Worm (Caenorhabditis elegans) whole organism, early embryonic: ENCODE data around the gene Y39B6A.30.

Experiments used
- B0310.2 ChIP-seq: sonication (generic microtip); optimal IDR thresholded peaks from 2 replicates; lab custom pipeline; 2016; ENCODE audit warnings: mild to moderate bottlenecking, missing genetic modification characterization, missing compliant biosample characterization
- F13C5.2 ChIP-seq: sonication (generic microtip); optimal IDR thresholded peaks from 2 replicates; lab custom pipeline; 2017; ENCODE audit warnings: mild to moderate bottlenecking, missing genetic modification characterization, inconsistent platforms, missing compliant biosample characterization
- aly-1 ChIP-seq: sonication (generic microtip); optimal IDR thresholded peaks from 2 replicates; lab custom pipeline; 2016; ENCODE audit warnings: missing genetic modification characterization, missing compliant biosample characterization
- ama-1 ChIP-seq: fragments of 150-350 bp; optimal IDR thresholded peaks from 2 replicates; lab custom pipeline; 2014
- ceh-13 ChIP-seq: fragments of 200-800 bp; sonication (Bioruptor generic); optimal IDR thresholded peaks from 2 replicates; lab custom pipeline; 2018; ENCODE audit warnings: mild to moderate bottlenecking, missing genetic modification characterization, missing compliant biosample characterization
- ceh-36 ChIP-seq: sonication (generic microtip); optimal IDR thresholded peaks from 2 replicates; lab custom pipeline; 2016; ENCODE audit warnings: missing genetic modification characterization, inconsistent platforms, missing compliant biosample characterization
- ets-7 ChIP-seq: sonication (generic microtip); optimal IDR thresholded peaks from 2 replicates; lab custom pipeline; 2016; ENCODE audit warnings: missing genotype, missing genetic modification characterization, missing compliant biosample characterization
- flt-1 ChIP-seq: fragments of 200-800 bp; sonication (Bioruptor generic); IDR thresholded peaks from 2 replicates; pipeline ENCODE4 v1.3.6; 2022; ENCODE audit warnings: missing genetic modification characterization, missing compliant biosample characterization
- hmbx-1 ChIP-seq: sonication (generic microtip); optimal IDR thresholded peaks from 2 replicates; lab custom pipeline; 2016; ENCODE audit warnings: mild to moderate bottlenecking, missing genetic modification characterization, missing compliant biosample characterization
- hmg-4 ChIP-seq: fragments of 200-800 bp; sonication (Bioruptor generic); optimal IDR thresholded peaks from 2 replicates; lab custom pipeline; 2018; ENCODE audit warnings: mild to moderate bottlenecking, missing genetic modification characterization, missing compliant biosample characterization
- hnd-1 ChIP-seq: sonication (generic microtip); optimal IDR thresholded peaks from 2 replicates; lab custom pipeline; 2016; ENCODE audit warnings: missing genetic modification characterization, missing compliant biosample characterization
- pes-1 ChIP-seq: fragments of 200-800 bp; sonication (Bioruptor generic); IDR thresholded peaks from 2 replicates; pipeline ENCODE4 v1.3.6; 2022; ENCODE audit warnings: missing genetic modification reagents, missing genetic modification characterization, missing compliant biosample characterization
- scrt-1 ChIP-seq: fragments of 200-800 bp; sonication (Bioruptor generic); IDR thresholded peaks from 2 replicates; pipeline ENCODE4 v1.3.6; 2022; ENCODE audit warnings: missing genetic modification characterization, missing compliant biosample characterization
- sea-1 ChIP-seq: fragments of 200-800 bp; sonication (Bioruptor generic); conservative IDR thresholded peaks from 2 replicates; pipeline ENCODE4 v1.3.6; 2022; ENCODE audit warnings: missing genetic modification characterization, missing compliant biosample characterization
- tbx-11 ChIP-seq: fragments of 200-800 bp; sonication (Bioruptor generic); IDR thresholded peaks from 2 replicates; pipeline ENCODE4 v1.3.6; 2022; ENCODE audit warnings: missing genetic modification characterization, missing compliant biosample characterization
- tbx-37 ChIP-seq: fragments of 200-800 bp; sonication (Bioruptor generic); conservative IDR thresholded peaks from 2 replicates; pipeline ENCODE4 v1.3.6; 2022; ENCODE audit warnings: missing genetic modification reagents, missing genetic modification characterization, missing compliant biosample characterization
- tra-4 ChIP-seq: sonication (generic microtip); optimal IDR thresholded peaks from 2 replicates; lab custom pipeline; 2017; ENCODE audit warnings: missing genetic modification characterization, missing compliant biosample characterization

Y39B6A.30 gene

ce11 chrV:19050888-19051287 is 36.5 kb downstream of the Y39B6A.30 start:
- TF ChIP-seq ceh-36 (tag; lab: Kevin White, UChicago) (no peak), tbx-11 (GFP tag; lab: Robert Waterston, UW) (no peak), B0310.2 (no peak), pes-1 (GFP tag; lab: Robert Waterston, UW) (no peak), tbx-37 (GFP tag; lab: Robert Waterston, UW) (no peak), hnd-1 (tag; lab: Kevin White, UChicago) (no peak), ama-1 (lab: Kevin White, UChicago) (no peak), sea-1 (no peak), tra-4 (tag; lab: Kevin White, UChicago) (no peak)

DNA sequence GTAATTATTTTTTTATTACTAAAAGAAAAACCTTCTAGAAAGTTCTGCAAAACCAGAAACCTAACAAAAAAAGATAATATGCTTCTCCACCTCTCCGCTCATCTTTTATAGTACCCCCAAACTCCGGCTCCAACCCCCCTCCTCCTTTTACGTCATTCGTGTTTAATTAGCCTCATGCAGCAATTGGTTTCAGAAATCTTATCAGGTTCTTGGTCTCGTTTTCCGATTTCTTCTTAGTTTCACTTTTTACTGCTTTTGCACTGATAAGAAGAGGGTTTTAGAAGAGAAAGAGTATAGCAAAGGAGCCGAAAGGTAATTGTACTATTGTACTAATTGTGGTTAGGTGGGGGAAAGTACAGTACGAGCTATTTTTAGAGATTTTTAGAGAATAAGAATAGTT is 37.1 kb downstream of the Y39B6A.30 start:
- TF ChIP-seq tbx-11 (GFP tag; lab: Robert Waterston, UW) = no peak
- TF ChIP-seq pes-1 (GFP tag; lab: Robert Waterston, UW) = no peak
- no peak for TF ChIP-seq hmg-4
- TF ChIP-seq hnd-1 (tag; lab: Kevin White, UChicago) = no peak
- no peak for TF ChIP-seq sea-1
- no peak for TF ChIP-seq scrt-1 (GFP tag; lab: Robert Waterston, UW)
- TF ChIP-seq tra-4 (tag; lab: Kevin White, UChicago) = no peak
- TF ChIP-seq B0310.2 = no peak
- no peak for TF ChIP-seq tbx-37 (GFP tag; lab: Robert Waterston, UW)
- no peak for TF ChIP-seq ets-7 (tag; lab: Kevin White, UChicago)
- TF ChIP-seq F13C5.2 = no peak
- TF ChIP-seq aly-1 (tag; lab: Kevin White, UChicago) = no peak
- TF ChIP-seq flt-1 (GFP tag; lab: Robert Waterston, UW) = no peak
- TF ChIP-seq ama-1 (lab: Kevin White, UChicago) = no peak

DNA sequence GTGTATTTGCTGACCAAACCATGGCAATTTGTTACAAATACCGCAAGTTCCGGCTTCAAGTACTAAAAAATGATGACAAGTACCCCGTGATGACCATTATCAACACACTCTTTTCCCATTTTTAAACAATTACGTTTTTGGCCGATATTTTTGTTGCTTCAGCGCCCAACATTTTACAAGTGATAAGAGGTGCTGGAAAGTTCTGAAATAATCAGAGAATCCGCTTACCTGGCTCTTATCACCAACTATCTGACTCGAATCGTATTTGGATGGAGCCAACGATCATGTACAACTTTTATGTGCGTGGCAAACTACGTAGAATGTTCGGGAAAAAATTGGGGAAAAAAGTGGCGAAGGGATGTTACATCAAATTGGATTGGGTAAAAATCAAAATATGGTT is 38.9 kb downstream of the Y39B6A.30 start:
- no peak for TF ChIP-seq ceh-36 (tag; lab: Kevin White, UChicago)
- no peak for TF ChIP-seq hnd-1 (tag; lab: Kevin White, UChicago)

DNA sequence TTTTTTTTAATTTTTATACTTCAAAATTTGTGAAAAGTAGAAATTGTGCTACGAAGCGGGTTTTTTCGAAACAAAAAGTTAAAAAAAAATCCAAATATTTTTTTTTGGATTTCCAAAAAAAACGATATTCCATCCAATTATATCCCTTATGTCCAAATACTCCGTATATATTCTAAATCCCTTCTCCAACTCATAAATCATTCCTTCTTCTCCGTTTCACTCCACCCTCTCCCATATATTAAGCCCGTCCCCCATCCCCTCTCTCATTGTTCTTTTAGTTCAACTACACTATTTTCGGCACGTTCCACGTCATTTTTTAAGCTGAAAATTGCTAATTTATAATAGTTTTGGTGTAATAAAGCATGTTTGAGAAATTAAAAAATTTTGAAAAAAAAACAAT is 43.2 kb downstream of the Y39B6A.30 start:
- TF ChIP-seq hmg-4 = no peak
- no peak for TF ChIP-seq flt-1 (GFP tag; lab: Robert Waterston, UW)
- TF ChIP-seq tbx-37 (GFP tag; lab: Robert Waterston, UW) = no peak
- no peak for TF ChIP-seq tbx-11 (GFP tag; lab: Robert Waterston, UW)
- TF ChIP-seq scrt-1 (GFP tag; lab: Robert Waterston, UW) = no peak
- no peak for TF ChIP-seq aly-1 (tag; lab: Kevin White, UChicago)
- TF ChIP-seq hnd-1 (tag; lab: Kevin White, UChicago) = no peak
- no peak for TF ChIP-seq B0310.2
- TF ChIP-seq tra-4 (tag; lab: Kevin White, UChicago) = no peak
- TF ChIP-seq ceh-13 (GFP tag; lab: Kevin White, UChicago) = no peak
- TF ChIP-seq sea-1 = no peak
- no peak for TF ChIP-seq hmbx-1
- no peak for TF ChIP-seq ama-1 (lab: Kevin White, UChicago)

DNA sequence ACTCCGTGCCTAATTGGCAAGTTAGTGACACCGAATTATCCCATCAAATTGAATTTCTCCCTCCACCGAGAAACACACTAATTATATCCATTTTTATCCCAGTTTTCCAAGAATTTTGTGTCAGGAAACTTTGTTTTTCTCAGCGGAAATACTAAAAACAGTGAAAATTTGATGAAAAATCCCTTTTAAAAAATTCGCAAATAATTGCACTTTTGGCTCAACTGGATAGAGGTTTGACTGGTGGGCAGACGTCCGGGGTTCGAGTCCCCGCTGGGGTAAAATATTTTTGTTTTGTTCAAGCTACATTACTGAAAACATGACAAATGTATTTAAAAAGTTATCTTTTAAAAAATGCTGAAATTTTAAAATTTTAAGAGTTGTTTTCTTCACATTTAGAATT is 43.7 kb downstream of the Y39B6A.30 start:
- TF ChIP-seq hmbx-1 = no peak
- no peak for TF ChIP-seq F13C5.2
- no peak for TF ChIP-seq ceh-13 (GFP tag; lab: Kevin White, UChicago)
- TF ChIP-seq hnd-1 (tag; lab: Kevin White, UChicago) = no peak
- TF ChIP-seq hmg-4 = no peak
- no peak for TF ChIP-seq tra-4 (tag; lab: Kevin White, UChicago)
- no peak for TF ChIP-seq flt-1 (GFP tag; lab: Robert Waterston, UW)
- TF ChIP-seq scrt-1 (GFP tag; lab: Robert Waterston, UW) = no peak
- no peak for TF ChIP-seq tbx-11 (GFP tag; lab: Robert Waterston, UW)
- no peak for TF ChIP-seq aly-1 (tag; lab: Kevin White, UChicago)
- TF ChIP-seq B0310.2 = no peak
- TF ChIP-seq tbx-37 (GFP tag; lab: Robert Waterston, UW) = no peak
- TF ChIP-seq ama-1 (lab: Kevin White, UChicago) = no peak
- TF ChIP-seq ceh-36 (tag; lab: Kevin White, UChicago) = no peak
- TF ChIP-seq pes-1 (GFP tag; lab: Robert Waterston, UW) = no peak
- TF ChIP-seq ets-7 (tag; lab: Kevin White, UChicago) = no peak

DNA sequence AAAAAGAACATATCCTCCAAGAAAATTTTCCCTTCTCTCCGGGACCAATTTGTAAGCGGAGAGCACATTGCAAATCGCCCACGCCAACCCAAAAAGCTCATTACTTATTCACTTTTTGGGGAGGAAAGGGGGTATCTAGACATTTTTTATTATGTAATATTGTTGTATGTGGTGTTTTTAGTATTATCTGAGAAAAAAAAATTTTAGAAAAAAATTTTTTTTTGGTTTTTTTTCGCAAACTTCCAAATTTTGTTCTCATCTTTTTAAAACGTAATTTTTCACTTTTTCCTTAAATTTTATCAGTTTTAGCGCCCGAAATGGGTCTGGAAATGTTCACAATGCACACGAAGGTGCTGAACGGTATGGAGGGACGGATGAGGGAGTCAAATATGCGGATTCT is 45.5 kb downstream of the Y39B6A.30 start, which contains the start of gene twk-46:
Gene twk-46 (plus strand): TSS at position 301 of the 400 bp plus-strand sequence.
- TF ChIP-seq tra-4 (tag; lab: Kevin White, UChicago) (no peak), scrt-1 (GFP tag; lab: Robert Waterston, UW) (no peak), ceh-13 (GFP tag; lab: Kevin White, UChicago) (no peak), ceh-36 (tag; lab: Kevin White, UChicago) (no peak), aly-1 (tag; lab: Kevin White, UChicago) (no peak), flt-1 (GFP tag; lab: Robert Waterston, UW) (no peak), ets-7 (tag; lab: Kevin White, UChicago) (no peak), tbx-37 (GFP tag; lab: Robert Waterston, UW) (no peak)

DNA sequence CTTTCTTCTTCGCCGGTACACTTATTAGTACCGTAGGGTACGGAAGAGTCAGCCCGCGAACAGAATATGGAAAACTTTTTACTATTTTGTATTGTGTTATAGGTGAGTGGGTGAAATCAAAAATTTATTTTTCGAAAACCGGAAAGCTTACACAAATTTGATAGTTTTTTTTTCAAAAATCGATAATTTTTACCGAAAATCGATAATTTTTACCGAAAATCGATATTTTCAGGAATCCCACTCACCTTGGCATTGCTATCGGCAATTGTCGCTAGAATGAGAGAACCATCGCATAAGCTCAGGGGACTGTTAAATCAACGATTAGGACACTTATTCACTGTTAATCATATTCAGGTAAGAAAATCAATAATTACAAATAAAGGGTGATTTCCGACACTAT is 49.0 kb downstream of the Y39B6A.30 start:
- TF ChIP-seq flt-1 (GFP tag; lab: Robert Waterston, UW) = no peak
- no peak for TF ChIP-seq tra-4 (tag; lab: Kevin White, UChicago)
- no peak for TF ChIP-seq tbx-11 (GFP tag; lab: Robert Waterston, UW)
- TF ChIP-seq ceh-13 (GFP tag; lab: Kevin White, UChicago) = no peak
- no peak for TF ChIP-seq aly-1 (tag; lab: Kevin White, UChicago)
- no peak for TF ChIP-seq F13C5.2

ce11 chrV:19068888-19069287 is 54.5 kb downstream of the Y39B6A.30 start:
- TF ChIP-seq pes-1 (GFP tag; lab: Robert Waterston, UW) = no peak
- no peak for TF ChIP-seq aly-1 (tag; lab: Kevin White, UChicago)
- TF ChIP-seq hnd-1 (tag; lab: Kevin White, UChicago) = no peak
- TF ChIP-seq hmg-4 = no peak
- TF ChIP-seq ama-1 (lab: Kevin White, UChicago) = no peak
- TF ChIP-seq ceh-13 (GFP tag; lab: Kevin White, UChicago) = no peak
- TF ChIP-seq hmbx-1 = no peak
- no peak for TF ChIP-seq ets-7 (tag; lab: Kevin White, UChicago)
- no peak for TF ChIP-seq tbx-11 (GFP tag; lab: Robert Waterston, UW)
- no peak for TF ChIP-seq scrt-1 (GFP tag; lab: Robert Waterston, UW)
